Fruit fly (Drosophila melanogaster) whole organism, embryonic: ENCODE data around the gene SerRS.
A peak's percentile ranks its signal among the peaks of the same experiment; 100 is the strongest.

ENCODE experiments used
- CG10147 ChIP-seq: fragments of 200-800 bp; sonication (Bioruptor generic); optimal IDR thresholded peaks from 2 replicates; lab custom pipeline; 2019; ENCODE audit warnings: missing biosample characterization, mild to moderate bottlenecking, missing genetic modification characterization, moderate library complexity
- CG10431 ChIP-seq: fragments of 200-800 bp; sonication (Bioruptor generic); optimal IDR thresholded peaks from 3 replicates; lab custom pipeline; 2018; ENCODE audit warnings: missing biosample characterization, mild to moderate bottlenecking, missing genetic modification characterization
- CG10959 ChIP-seq: fragments of 200-800 bp; sonication (Bioruptor generic); IDR thresholded peaks from 2 replicates; pipeline ENCODE4 v1.3.6; 2022; ENCODE audit warnings: missing biosample characterization, missing genetic modification characterization
- CG12104 ChIP-seq: fragments of 200-800 bp; sonication (Bioruptor generic); optimal IDR thresholded peaks from 3 replicates; lab custom pipeline; 2016; ENCODE audit warnings: missing biosample characterization, missing genetic modification characterization
- CG12236 ChIP-seq: fragments of 200-800 bp; sonication (Bioruptor generic); optimal IDR thresholded peaks from 2 replicates; lab custom pipeline; 2016; ENCODE audit warnings: missing biosample characterization, missing genetic modification characterization
- CG12299 ChIP-seq: fragments of 200-800 bp; sonication (Bioruptor generic); optimal IDR thresholded peaks from 2 replicates; lab custom pipeline; 2018; ENCODE audit warnings: missing biosample characterization, mild to moderate bottlenecking, missing genetic modification characterization
- CG12942 ChIP-seq: fragments of 200-800 bp; sonication (Bioruptor generic); optimal IDR thresholded peaks from 3 replicates; lab custom pipeline; 2016; ENCODE audit warnings: missing biosample characterization, missing genetic modification characterization
- CG15601 ChIP-seq: fragments of 200-800 bp; sonication (Bioruptor generic); optimal IDR thresholded peaks from 3 replicates; lab custom pipeline; 2019; ENCODE audit warnings: missing biosample characterization, mild to moderate bottlenecking, missing genetic modification characterization, moderate library complexity
- CG1647 ChIP-seq: fragments of 200-800 bp; sonication (Bioruptor generic); optimal IDR thresholded peaks from 3 replicates; lab custom pipeline; 2016; ENCODE audit warnings: missing biosample characterization, missing genetic modification characterization
- CG17912 ChIP-seq: fragments of 200-800 bp; sonication (Bioruptor generic); optimal IDR thresholded peaks from 2 replicates; lab custom pipeline; 2018; ENCODE audit warnings: missing biosample characterization, mild to moderate bottlenecking, missing genetic modification characterization
- CG1832 ChIP-seq: fragments of 200-800 bp; sonication (Bioruptor generic); optimal IDR thresholded peaks from 2 replicates; lab custom pipeline; 2017; ENCODE audit warnings: missing biosample characterization, mild to moderate bottlenecking, missing genetic modification characterization, inconsistent platforms
- CG2116 ChIP-seq: fragments of 200-800 bp; sonication (Bioruptor generic); optimal IDR thresholded peaks from 3 replicates; lab custom pipeline; 2018; ENCODE audit warnings: missing biosample characterization, mild to moderate bottlenecking, missing genetic modification characterization
- CG2712 ChIP-seq: fragments of 200-800 bp; optimal IDR thresholded peaks from 3 replicates; lab custom pipeline; 2019; ENCODE audit warnings: missing biosample characterization, mild to moderate bottlenecking, missing genetic modification characterization, moderate library complexity
- CG4617 ChIP-seq: fragments of 200-800 bp; sonication (Bioruptor generic); optimal IDR thresholded peaks from 3 replicates; lab custom pipeline; 2016; ENCODE audit warnings: missing biosample characterization, missing genetic modification characterization, borderline replicate concordance
- CG6854 ChIP-seq: fragments of 200-800 bp; sonication (Bioruptor generic); optimal IDR thresholded peaks from 3 replicates; lab custom pipeline; 2017; ENCODE audit warnings: missing biosample characterization, mild to moderate bottlenecking, missing genetic modification characterization
- CG7987 ChIP-seq: fragments of 200-800 bp; sonication (Bioruptor generic); optimal IDR thresholded peaks from 2 replicates; lab custom pipeline; 2018; ENCODE audit warnings: missing biosample characterization, mild to moderate bottlenecking, missing genetic modification characterization, moderate library complexity
- CG8478 ChIP-seq: fragments of >200 bp; optimal IDR thresholded peaks from 2 replicates; lab custom pipeline; 2018
- CG9215 ChIP-seq: fragments of 200-800 bp; sonication (Bioruptor generic); IDR thresholded peaks from 2 replicates; pipeline ENCODE4 v1.3.6; 2022; ENCODE audit warnings: missing biosample characterization, missing genetic modification characterization
- CG9876 ChIP-seq: fragments of 200-800 bp; sonication (Bioruptor generic); optimal IDR thresholded peaks from 2 replicates; lab custom pipeline; 2016; ENCODE audit warnings: missing biosample characterization, missing genetic modification characterization
- CHES-1-like ChIP-seq: fragments of 200-800 bp; sonication (Bioruptor generic); optimal IDR thresholded peaks from 2 replicates; lab custom pipeline; 2016; ENCODE audit warnings: missing biosample characterization, missing genetic modification characterization
- CTCF ChIP-seq: fragments of 200-800 bp; sonication (Bioruptor generic); optimal IDR thresholded peaks from 2 replicates; lab custom pipeline; 2017; ENCODE audit warnings: missing biosample characterization, mild to moderate bottlenecking, missing genetic modification characterization, moderate library complexity
- CkIIα-i1 ChIP-seq: fragments of 200-800 bp; sonication (Bioruptor generic); IDR thresholded peaks from 2 replicates; pipeline ENCODE4 v1.3.6; 2022; ENCODE audit warnings: missing biosample characterization, missing genetic modification characterization
- Dfd ChIP-seq, 2 experiments: fragments of >200 bp; optimal IDR thresholded peaks; 2 replicates each; lab custom pipeline; 2017; ENCODE audit warnings: missing biosample characterization in 2 of 2, missing genetic modification characterization in 2 of 2
- Drgx ChIP-seq: fragments of 200-800 bp; sonication (Bioruptor generic); IDR thresholded peaks from 2 replicates; pipeline ENCODE4 v1.3.6; 2022; ENCODE audit warnings: missing biosample characterization, missing genetic modification characterization
- Eip74EF ChIP-seq, 2 experiments: fragments of 200-800 bp in 1 of 2; fragments of >200 bp in 1 of 2; sonication (Bioruptor generic) in 1 of 2; optimal IDR thresholded peaks; 2 replicates each; lab custom pipeline; 2017 to 2019; ENCODE audit warnings: missing biosample characterization in 2 of 2, missing genetic modification characterization in 2 of 2, mild to moderate bottlenecking in 1 of 2, moderate library complexity in 1 of 2
- Ets65A ChIP-seq: fragments of 200-800 bp; sonication (Bioruptor generic); peaks from one replicate; lab custom pipeline; 2016; ENCODE audit warnings: missing biosample characterization, missing genetic modification characterization
- Gug ChIP-seq: fragments of 200-800 bp; sonication (Bioruptor generic); IDR thresholded peaks from 4 replicates; pipeline ENCODE4 v1.3.6; 2022; ENCODE audit warnings: missing biosample characterization, missing genetic modification characterization
- Hmx ChIP-seq: fragments of 200-800 bp; sonication (Bioruptor generic); optimal IDR thresholded peaks from 2 replicates; lab custom pipeline; 2016; ENCODE audit warnings: missing biosample characterization, missing genetic modification characterization
- Lpt ChIP-seq: fragments of >200 bp; optimal IDR thresholded peaks from 2 replicates; lab custom pipeline; 2018; ENCODE audit warnings: missing biosample characterization, missing genetic modification characterization
- Meics ChIP-seq: fragments of 200-800 bp; sonication (Bioruptor generic); optimal IDR thresholded peaks from 2 replicates; lab custom pipeline; 2017; ENCODE audit warnings: missing biosample characterization, mild to moderate bottlenecking, missing genetic modification characterization
- Myb ChIP-seq: fragments of 200-800 bp; sonication (Bioruptor generic); optimal IDR thresholded peaks from 2 replicates; lab custom pipeline; 2016; ENCODE audit warnings: missing biosample characterization, missing genetic modification characterization
- Optix ChIP-seq: fragments of 200-800 bp; sonication (Bioruptor generic); IDR thresholded peaks from 3 replicates; pipeline ENCODE4 v1.3.6; 2022; ENCODE audit warnings: missing biosample characterization, missing genetic modification characterization
- PHDP ChIP-seq: fragments of 200-800 bp; sonication (Bioruptor generic); optimal IDR thresholded peaks from 3 replicates; lab custom pipeline; 2018; ENCODE audit warnings: missing biosample characterization, mild to moderate bottlenecking, missing genetic modification characterization, moderate library complexity
- Sry-δ ChIP-seq: fragments of 200-800 bp; sonication (Bioruptor generic); optimal IDR thresholded peaks from 2 replicates; lab custom pipeline; 2016; ENCODE audit warnings: missing biosample characterization, missing genetic modification characterization
- Trl ChIP-seq, 3 experiments: fragments of >200 bp in 2 of 3; fragments of 200-800 bp in 1 of 3; sonication (Bioruptor generic) in 1 of 3; optimal IDR thresholded peaks; 2 replicates in 1 of 3; 3 replicates in 2 of 3; lab custom pipeline; 2016 to 2017; ENCODE audit warnings: missing biosample characterization in 1 of 3, missing genetic modification characterization in 1 of 3
- cad ChIP-seq: fragments of >200 bp; optimal IDR thresholded peaks from 2 replicates; lab custom pipeline; 2017; ENCODE audit warnings: missing biosample characterization, missing genetic modification characterization
- cas ChIP-seq: fragments of 200-800 bp; sonication (Bioruptor generic); IDR thresholded peaks from 2 replicates; pipeline ENCODE4 v1.3.6; 2022; ENCODE audit warnings: missing biosample characterization, missing genetic modification characterization
- cg ChIP-seq: fragments of 200-800 bp; sonication (Bioruptor generic); optimal IDR thresholded peaks from 3 replicates; lab custom pipeline; 2019; ENCODE audit warnings: missing biosample characterization, mild to moderate bottlenecking, missing genetic modification characterization, moderate library complexity
- eve ChIP-seq, 2 experiments: fragments of >200 bp; optimal IDR thresholded peaks; 2 replicates each; lab custom pipeline; 2017; ENCODE audit warnings: missing biosample characterization in 2 of 2, missing genetic modification characterization in 2 of 2
- exex ChIP-seq: fragments of 200-800 bp; sonication (Bioruptor generic); optimal IDR thresholded peaks from 4 replicates; lab custom pipeline; 2018; ENCODE audit warnings: missing biosample characterization, mild to moderate bottlenecking, missing genetic modification characterization, moderate library complexity
- ind ChIP-seq: fragments of 200-800 bp; sonication (Bioruptor generic); optimal IDR thresholded peaks from 3 replicates; lab custom pipeline; 2016; ENCODE audit warnings: missing biosample characterization, missing genetic modification characterization
- ken ChIP-seq: fragments of 200-800 bp; sonication (Bioruptor generic); IDR thresholded peaks from 3 replicates; pipeline ENCODE4 v1.3.6; 2022; ENCODE audit warnings: missing biosample characterization, missing genetic modification characterization
- lola ChIP-seq, 3 experiments: fragments of >200 bp in 2 of 3; fragments of 200-800 bp in 1 of 3; sonication (Bioruptor generic) in 1 of 3; optimal IDR thresholded peaks; 2 replicates each; lab custom pipeline; 2017 to 2019; ENCODE audit warnings: missing biosample characterization in 3 of 3, missing genetic modification characterization in 3 of 3, mild to moderate bottlenecking in 1 of 3, moderate library complexity in 1 of 3
- pb ChIP-seq: fragments of 200-800 bp; sonication (Bioruptor generic); optimal IDR thresholded peaks from 3 replicates; lab custom pipeline; 2016; ENCODE audit warnings: missing biosample characterization, missing genetic modification characterization
- ro ChIP-seq: fragments of 200-800 bp; sonication (Bioruptor generic); IDR thresholded peaks from 2 replicates; pipeline ENCODE4 v1.3.6; 2022; ENCODE audit warnings: missing biosample characterization, missing genetic modification characterization
- schlank ChIP-seq: fragments of 200-800 bp; sonication (Bioruptor generic); optimal IDR thresholded peaks from 2 replicates; lab custom pipeline; 2018; ENCODE audit warnings: missing biosample characterization, mild to moderate bottlenecking, missing genetic modification characterization
- slp2 ChIP-seq: fragments of 200-800 bp; sonication (Bioruptor generic); optimal IDR thresholded peaks from 2 replicates; lab custom pipeline; 2016; ENCODE audit warnings: missing biosample characterization, missing genetic modification characterization
- unc-4 ChIP-seq: fragments of 200-800 bp; sonication (Bioruptor generic); IDR thresholded peaks from 2 replicates; pipeline ENCODE4 v1.3.6; 2022; ENCODE audit warnings: missing biosample characterization, missing genetic modification characterization; ENCODE audit not compliant: partially characterized antibody
- wdn ChIP-seq: fragments of 200-800 bp; sonication (Bioruptor generic); IDR thresholded peaks from 2 replicates; pipeline ENCODE4 v1.3.6; 2022; ENCODE audit warnings: missing biosample characterization, missing genetic modification characterization
- zf30C ChIP-seq: fragments of 200-800 bp; sonication (Bioruptor generic); optimal IDR thresholded peaks from 3 replicates; lab custom pipeline; 2018; ENCODE audit warnings: missing biosample characterization, mild to moderate bottlenecking, missing genetic modification characterization

Gene SerRS

dm6 chr2L:2987681-2988381, 49.4 kb downstream of the SerRS start, which contains the start of the genes Chd1 and Bem46 (continued):
- TF ChIP-seq Trl (optimal IDR thresholded peaks at IDR 0.05; lab: Kevin White, UChicago) (no peak), Trl (GFP tag; optimal IDR thresholded peaks at IDR 0.05; lab: Kevin White, UChicago) (peak; percentile 58), lola (GFP tag; optimal IDR thresholded peaks at IDR 0.05; lab: Kevin White, UChicago) (peak in 1 of 3 experiments; percentile 87), CG12942 (GFP tag; lab: Kevin White, UChicago) (peak; percentile 88), CG2712 (peak; percentile 92), exex (tag; lab: Kevin White, UChicago) (no peak), CkIIα-i1 (no peak), CG8478 (lab: Kevin White, UChicago) (no peak), cad (GFP tag; lab: Kevin White, UChicago) (no peak), wdn (GFP tag; lab: Robert Waterston, UW) (peak; percentile 66), CG15601 (tag; lab: Kevin White, UChicago) (no peak), CG17912 (GFP tag; lab: Kevin White, UChicago) (peak; percentile 54), Gug (GFP tag; lab: Robert Waterston, UW) (peak; percentile 85), Ets65A (peak; percentile 97), Drgx (GFP tag; lab: Robert Waterston, UW) (peak; percentile 68), ro (GFP tag; lab: Robert Waterston, UW) (peak; percentile 74), CHES-1-like (GFP tag; lab: Kevin White, UChicago) (peak; percentile 6), schlank (tag; lab: Kevin White, UChicago) (peak; percentile 51), Dfd (GFP tag; optimal IDR thresholded peaks at IDR 0.05; lab: Kevin White, UChicago) (no peak), CG9876 (GFP tag; lab: Kevin White, UChicago) (peak; percentile 16), CG1647 (GFP tag; lab: Kevin White, UChicago) (peak; percentile 41), CG12299 (peak; percentile 69), CG12236 (GFP tag; lab: Kevin White, UChicago) (no peak), Myb (GFP tag; lab: Kevin White, UChicago) (peak; percentile 35), Eip74EF (GFP tag; optimal IDR thresholded peaks at IDR 0.05; lab: Kevin White, UChicago) (no peak), ken (GFP tag; lab: Robert Waterston, UW) (peak; percentile 83), PHDP (tag; lab: Kevin White, UChicago) (peak; percentile 82), Hmx (no peak), Sry-δ (peak; percentile 54), Meics (peak; percentile 88), zf30C (GFP tag; lab: Kevin White, UChicago) (no peak), CG10959 (GFP tag; lab: Robert Waterston, UW) (0 out of 2 replicates have a peak, but pooled peaks have one; percentile 33), CG4617 (peak; percentile 70), Lpt (GFP tag; lab: Kevin White, UChicago) (no peak), Optix (GFP tag; lab: Robert Waterston, UW) (0 out of 3 replicates have a peak, but pooled peaks have one; percentile 41), CG7987 (GFP tag; lab: Kevin White, UChicago) (peak; percentile 54), ind (GFP tag; lab: Kevin White, UChicago) (peak; percentile 92), eve (GFP tag; optimal IDR thresholded peaks at IDR 0.05; lab: Kevin White, UChicago) (no peak), pb (no peak), cg (GFP tag; lab: Kevin White, UChicago) (no peak), CG6854 (GFP tag; lab: Kevin White, UChicago) (no peak), CG12104 (GFP tag; lab: Kevin White, UChicago) (peak; percentile 80), slp2 (GFP tag; lab: Kevin White, UChicago) (peak; percentile 50), CG10431 (GFP tag; lab: Kevin White, UChicago) (peak; percentile 70), unc-4 (GFP tag; lab: Robert Waterston, UW) (0 out of 2 replicates have a peak, but pooled peaks have one; percentile 14), CG9215 (GFP tag; lab: Robert Waterston, UW) (peak; percentile 88), CG2116 (peak; percentile 94), CTCF (no peak), cas (GFP tag; lab: Robert Waterston, UW) (no peak; the same call in 1 of the 2 replicates), CG1832 (GFP tag; lab: Kevin White, UChicago) (no peak), CG10147 (GFP tag; lab: Kevin White, UChicago) (peak; percentile 87)
